Fruit fly (Drosophila melanogaster) whole organism, wandering third instar larva: ENCODE data around the gene Ada3.

Source experiments
- Abd-B ChIP-seq: fragments of >200 bp; optimal IDR thresholded peaks from 2 replicates; lab custom pipeline; 2017; ENCODE audit warnings: missing biosample characterization, missing genetic modification characterization
- CG9705 ChIP-seq: fragments of 200-800 bp; sonication (Bioruptor generic); optimal IDR thresholded peaks from 2 replicates; lab custom pipeline; 2018; ENCODE audit warnings: missing biosample characterization, mild to moderate bottlenecking, missing genetic modification characterization
- CrebA ChIP-seq: fragments of 200-800 bp; sonication (Bioruptor generic); optimal IDR thresholded peaks from 2 replicates; lab custom pipeline; 2016; ENCODE audit warnings: missing biosample characterization, mild to moderate bottlenecking, missing genetic modification characterization, borderline replicate concordance
- Dfd ChIP-seq: fragments of >200 bp; optimal IDR thresholded peaks from 2 replicates; lab custom pipeline; 2017; ENCODE audit warnings: missing biosample characterization, missing genetic modification characterization
- HLH106 ChIP-seq: fragments of 200-800 bp; optimal IDR thresholded peaks from 3 replicates; lab custom pipeline; 2019; ENCODE audit warnings: missing biosample characterization, mild to moderate bottlenecking, missing genetic modification characterization, moderate library complexity
- Hnf4 ChIP-seq: fragments of 200-800 bp; sonication (Bioruptor generic); optimal IDR thresholded peaks from 2 replicates; lab custom pipeline; 2016; ENCODE audit warnings: missing biosample characterization, mild to moderate bottlenecking, missing genetic modification characterization
- Hr83 ChIP-seq: fragments of 200-300 bp; sonication (Bioruptor generic); optimal IDR thresholded peaks from 2 replicates; lab custom pipeline; 2016; ENCODE audit warnings: missing biosample characterization, mild to moderate bottlenecking, missing genetic modification characterization, moderate library complexity; ENCODE audit not compliant: poor library complexity, severe bottlenecking
- Mio ChIP-seq: sonication (Bioruptor generic); optimal IDR thresholded peaks from 2 replicates; lab custom pipeline; 2016; ENCODE audit warnings: missing biosample characterization, missing genetic modification characterization
- Myc ChIP-seq: fragments of >200 bp; optimal IDR thresholded peaks from 2 replicates; lab custom pipeline; 2017
- OdsH ChIP-seq: fragments of 200-800 bp; sonication (Bioruptor generic); optimal IDR thresholded peaks from 2 replicates; lab custom pipeline; 2016; ENCODE audit warnings: missing biosample characterization, mild to moderate bottlenecking, missing genetic modification characterization
- Rel ChIP-seq, 2 experiments: fragments of 200-800 bp; sonication (Bioruptor generic) in 1 of 2; optimal IDR thresholded peaks; 2 replicates in 1 of 2; 3 replicates in 1 of 2; lab custom pipeline; 2016 to 2019; ENCODE audit warnings: mild to moderate bottlenecking in 2 of 2, missing biosample characterization in 2 of 2, missing genetic modification characterization in 2 of 2, moderate library complexity in 1 of 2
- Sp1 ChIP-seq: fragments of 200-800 bp; sonication (Bioruptor generic); optimal IDR thresholded peaks from 3 replicates; lab custom pipeline; 2019; ENCODE audit warnings: missing biosample characterization, mild to moderate bottlenecking, missing genetic modification characterization, moderate library complexity
- Vsx2 ChIP-seq: fragments of 200-300, 225-300 bp; sonication (Bioruptor generic); optimal IDR thresholded peaks from 2 replicates; lab custom pipeline; 2018; ENCODE audit warnings: missing biosample characterization, missing genetic modification characterization; ENCODE audit not compliant: partially characterized antibody
- br ChIP-seq: fragments of 200-800 bp; sonication (Bioruptor generic); optimal IDR thresholded peaks from 2 replicates; lab custom pipeline; 2016; ENCODE audit warnings: missing biosample characterization, missing genetic modification characterization
- brk ChIP-seq: fragments of 200-800 bp; sonication (Bioruptor generic); optimal IDR thresholded peaks from 2 replicates; lab custom pipeline; 2016; ENCODE audit warnings: missing biosample characterization, mild to moderate bottlenecking, missing genetic modification characterization
- dl ChIP-seq, 2 experiments: fragments of 175-275, 200-275 bp in 1 of 2; fragments of 200-275 bp in 1 of 2; sonication (Bioruptor generic); optimal IDR thresholded peaks; lab custom pipeline; 2018; ENCODE audit warnings: mild to moderate bottlenecking in 2 of 2, missing biosample characterization in 2 of 2, missing genetic modification characterization in 2 of 2, moderate library complexity in 2 of 2; ENCODE audit not compliant: partially characterized antibody in 2 of 2, insufficient read depth in 1 of 2
- dmrt93B ChIP-seq: fragments of 200-800 bp; sonication (Bioruptor generic); optimal IDR thresholded peaks from 2 replicates; lab custom pipeline; 2018; ENCODE audit warnings: missing biosample characterization, mild to moderate bottlenecking, missing genetic modification characterization
- dsf ChIP-seq: sonication (Bioruptor generic); optimal IDR thresholded peaks from 2 replicates; lab custom pipeline; 2016; ENCODE audit warnings: missing biosample characterization, missing genetic modification characterization, borderline replicate concordance
- ey ChIP-seq: fragments of 200-800 bp; sonication (Bioruptor generic); optimal IDR thresholded peaks from 2 replicates; lab custom pipeline; 2016; ENCODE audit warnings: missing biosample characterization, missing genetic modification characterization
- foxo ChIP-seq, 2 experiments: fragments of 200-800 bp; sonication (Bioruptor generic); optimal IDR thresholded peaks; 2 replicates in 1 of 2; 3 replicates in 1 of 2; lab custom pipeline; 2016 to 2017; ENCODE audit warnings: missing biosample characterization in 2 of 2, missing genetic modification characterization in 2 of 2
- fru ChIP-seq: fragments of 200-800 bp; sonication (Bioruptor generic); optimal IDR thresholded peaks from 3 replicates; lab custom pipeline; 2016; ENCODE audit warnings: missing biosample characterization, mild to moderate bottlenecking, missing genetic modification characterization
- h ChIP-seq: fragments of 200-800 bp; sonication (Bioruptor generic); optimal IDR thresholded peaks from 3 replicates; lab custom pipeline; 2016; ENCODE audit warnings: missing biosample characterization, mild to moderate bottlenecking, missing genetic modification characterization
- lola ChIP-seq: fragments of >200 bp; optimal IDR thresholded peaks from 2 replicates; lab custom pipeline; 2017; ENCODE audit warnings: missing biosample characterization, missing genetic modification characterization
- psq ChIP-seq: fragments of 200-800 bp; sonication (Bioruptor generic); optimal IDR thresholded peaks from 3 replicates; lab custom pipeline; 2017; ENCODE audit warnings: missing biosample characterization, mild to moderate bottlenecking, missing genetic modification characterization, moderate library complexity
- rgr ChIP-seq: fragments of 200-800 bp; sonication (Bioruptor generic); optimal IDR thresholded peaks from 3 replicates; lab custom pipeline; 2016; ENCODE audit warnings: missing biosample characterization, mild to moderate bottlenecking, missing genetic modification characterization
- sage ChIP-seq: fragments of 200-800 bp; sonication (Bioruptor generic); optimal IDR thresholded peaks from 2 replicates; lab custom pipeline; 2016; ENCODE audit warnings: missing biosample characterization, mild to moderate bottlenecking, missing genetic modification characterization
- sv ChIP-seq: fragments of 200-800 bp; sonication (Bioruptor generic); optimal IDR thresholded peaks from 3 replicates; lab custom pipeline; 2016; ENCODE audit warnings: missing biosample characterization, missing genetic modification characterization
- tai ChIP-seq: sonication (Bioruptor generic); optimal IDR thresholded peaks from 2 replicates; lab custom pipeline; 2016; ENCODE audit warnings: missing biosample characterization, missing genetic modification characterization
- woc ChIP-seq: sonication (Bioruptor generic); optimal IDR thresholded peaks from 2 replicates; lab custom pipeline; 2016; ENCODE audit warnings: missing biosample characterization, mild to moderate bottlenecking, missing genetic modification characterization

Ada3 gene

dm6 chrX:18094747-18095352, 9.3 kb downstream of the Ada3 start:
- peak; percentile 59 for TF ChIP-seq Sp1 (GFP tag; lab: Kevin White, UChicago)
- peak; percentile 43 for TF ChIP-seq Hnf4
- no peak for TF ChIP-seq brk (GFP tag; lab: Kevin White, UChicago)
- peak; percentile 63 for TF ChIP-seq psq (GFP tag; lab: Kevin White, UChicago)
- peak in 1 of 2 experiments; percentile 78 for TF ChIP-seq foxo (GFP tag; optimal IDR thresholded peaks at IDR 0.05; lab: Kevin White, UChicago)
- TF ChIP-seq Dfd, result no peak
- TF ChIP-seq ey (GFP tag; lab: Kevin White, UChicago), result peak; percentile 41
- no peak for TF ChIP-seq CrebA (GFP tag; lab: Kevin White, UChicago)
- no peak for TF ChIP-seq sv
- TF ChIP-seq lola (GFP tag; lab: Kevin White, UChicago), result no peak
- TF ChIP-seq OdsH, result peak; percentile 65
- peak; percentile 28 for TF ChIP-seq dmrt93B (GFP tag; lab: Kevin White, UChicago)
- TF ChIP-seq rgr, result peak; percentile 69
- TF ChIP-seq dsf, result no peak
- TF ChIP-seq HLH106, result peak; percentile 45
- TF ChIP-seq h (GFP tag; lab: Kevin White, UChicago), result peak; percentile 68
- peak; percentile 14 for TF ChIP-seq br (GFP tag; lab: Kevin White, UChicago)
- TF ChIP-seq fru (GFP tag; lab: Kevin White, UChicago), result peak; percentile 50

dm6 chrX:18100146-18100669, 14.6 kb downstream of the Ada3 start:
- TF ChIP-seq Mio (GFP tag; lab: Kevin White, UChicago) (no peak), Hnf4 (no peak), Rel (GFP tag; optimal IDR thresholded peaks at IDR 0.05; lab: Kevin White, UChicago) (no peak), Rel (tag; optimal IDR thresholded peaks at IDR 0.05; lab: Kevin White, UChicago) (peak; percentile 65)

dm6 chrX:18101098-18101711, 15.6 kb downstream of the Ada3 start, which contains the start of gene Mvb12:
TSS of gene Mvb12 (minus strand) at chrX:18101314.
- TF ChIP-seq woc (GFP tag; lab: Kevin White, UChicago) (no peak), Rel (GFP tag; optimal IDR thresholded peaks at IDR 0.05; lab: Kevin White, UChicago) (no peak), Rel (tag; optimal IDR thresholded peaks at IDR 0.05; lab: Kevin White, UChicago) (peak; percentile 30), CrebA (GFP tag; lab: Kevin White, UChicago) (no peak), tai (GFP tag; lab: Kevin White, UChicago) (no peak), Hnf4 (peak; percentile 8), Vsx2 (no peak), dmrt93B (GFP tag; lab: Kevin White, UChicago) (no peak), sage (GFP tag; lab: Kevin White, UChicago) (no peak)

dm6 chrX:18101778-18102177, 16.2 kb downstream of the Ada3 start, which contains the start of gene Taf8:
TSS of gene Taf8 (plus strand) at chrX:18101970.
- TF ChIP-seq psq (GFP tag; lab: Kevin White, UChicago) (no peak), Hr83 (GFP tag; lab: Kevin White, UChicago) (peak; percentile 5), HLH106 (peak; percentile 10), foxo (GFP tag; optimal IDR thresholded peaks at IDR 0.05; lab: Kevin White, UChicago) (peak in 1 of 2 experiments; percentile 11), OdsH (no peak), woc (GFP tag; lab: Kevin White, UChicago) (no peak), Abd-B (GFP tag; lab: Kevin White, UChicago) (no peak), sv (no peak), fru (GFP tag; lab: Kevin White, UChicago) (no peak), Mio (GFP tag; lab: Kevin White, UChicago) (no peak)

- TF ChIP-seq Myc (lab: Kevin White, UChicago) (no peak), CG9705 (GFP tag; lab: Kevin White, UChicago) (no peak), tai (GFP tag; lab: Kevin White, UChicago) (no peak), br (GFP tag; lab: Kevin White, UChicago) (no peak), woc (GFP tag; lab: Kevin White, UChicago) (no peak), Hr83 (GFP tag; lab: Kevin White, UChicago) (no peak), dl (GFP tag; optimal IDR thresholded peaks at IDR 0.05; lab: Kevin White, UChicago; ENCODE audit: insufficient read depth in 1 of 2, partially characterized antibody in 2 of 2) (no peak)
Measured at dm6 chrX:18103353-18103752, 17.8 kb downstream of the Ada3 start, which contains the start of gene CG7135. TSS of gene CG7135 (plus strand) at chrX:18103653.
